Worm (Caenorhabditis elegans): ENCODE results near the gene srx-65.

Gene srx-65

DNA sequence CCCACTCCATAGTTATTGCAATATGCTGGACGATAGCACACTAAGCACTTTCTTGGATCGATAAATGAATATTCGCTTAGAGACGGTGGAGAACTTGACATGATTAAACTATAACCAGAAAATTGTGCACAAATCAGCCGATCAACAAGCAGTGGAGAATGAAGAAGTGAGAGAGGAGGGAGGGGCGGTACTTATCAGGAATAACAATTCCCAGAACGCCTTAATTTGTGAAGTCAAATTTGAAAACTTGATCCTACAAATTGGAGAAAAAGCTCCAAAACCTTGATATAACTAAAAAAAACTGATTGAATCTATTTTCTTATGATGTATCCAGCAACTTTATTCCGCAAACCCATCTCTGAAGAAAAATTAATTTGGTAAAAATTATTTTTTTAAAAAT is 43.5 kb upstream of the srx-65 start, which contains the start of gene nhr-159 (continued):
- TF ChIP-seq ceh-20 (GFP tag; IDR thresholded peaks at IDR 0.05) (no peak), unc-62 (GFP tag; optimal IDR thresholded peaks at IDR 0.05 in 1 of 2) (no peak), unc-62 (tag; optimal IDR thresholded peaks at IDR 0.05) (no peak)

DNA sequence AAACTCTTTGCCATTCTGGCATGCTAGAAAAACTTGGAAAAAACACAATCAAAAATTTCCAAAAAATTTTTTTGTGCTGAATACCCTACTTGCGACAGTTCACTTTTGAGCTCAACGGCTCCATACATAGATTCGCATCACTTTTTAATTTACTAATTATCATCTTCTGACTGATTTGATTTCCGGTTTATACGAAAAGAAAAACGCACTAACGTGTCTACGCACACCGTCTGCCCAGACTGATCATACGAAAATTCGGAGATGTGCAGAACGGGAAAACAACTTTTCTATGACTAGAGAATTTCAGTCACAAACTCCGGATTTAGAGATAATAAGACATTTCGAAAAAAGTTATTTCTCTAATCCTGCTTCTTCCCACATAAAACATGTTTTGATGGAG is 37.2 kb upstream of the srx-65 start:
- peak; percentile 90 for TF ChIP-seq aha-1 (tag)
- TF ChIP-seq F26F4.8 (GFP tag; conservative IDR thresholded peaks at IDR 0.05) = no peak
- no peak for TF ChIP-seq Y48G9A.11 (GFP tag; IDR thresholded peaks at IDR 0.05)

DNA sequence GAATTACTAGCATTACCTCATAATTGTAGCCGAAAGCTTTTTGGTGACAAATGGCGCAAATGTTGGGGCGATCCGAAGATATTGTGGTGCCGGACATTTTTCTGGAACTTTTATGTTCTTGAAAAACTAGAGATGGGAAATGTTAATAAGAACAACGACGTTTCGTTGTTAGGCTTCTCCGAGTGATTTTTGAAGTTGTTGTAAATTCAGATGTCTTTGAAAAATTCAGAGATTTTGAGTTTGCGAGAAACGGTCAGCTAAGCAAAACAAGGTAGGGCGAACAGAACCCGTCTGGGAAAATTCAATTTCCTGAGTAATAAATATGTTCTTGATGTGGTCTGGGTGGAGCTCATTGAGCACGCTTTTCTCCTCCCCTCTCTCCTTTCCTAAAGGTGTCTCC is 35.6 kb upstream of the srx-65 start, which contains the start of gene nhr-124:
Gene nhr-124, minus strand, starts transcription at position 101 of the 400 bp plus-strand sequence.
- TF ChIP-seq ceh-20 (GFP tag; IDR thresholded peaks at IDR 0.05) (no peak), ZK337.2 (GFP tag; IDR thresholded peaks at IDR 0.05) (no peak), daf-12 (tag; optimal IDR thresholded peaks at IDR 0.05) (no peak), ztf-11 (tag; optimal IDR thresholded peaks at IDR 0.05) (no peak), jun-1 (tag; optimal IDR thresholded peaks at IDR 0.05) (no peak), Y105C5A.15 (GFP tag; IDR thresholded peaks at IDR 0.05) (no peak), arid-1 (GFP tag; conservative IDR thresholded peaks at IDR 0.05) (no peak), nhr-11 (tag; optimal IDR thresholded peaks at IDR 0.05) (no peak), fkh-10 (GFP tag; optimal IDR thresholded peaks at IDR 0.05) (no peak), fos-1 (tag; optimal IDR thresholded peaks at IDR 0.05) (no peak), rbr-2 (tag; optimal IDR thresholded peaks at IDR 0.05) (no peak), tra-1 (GFP tag; IDR thresholded peaks at IDR 0.05) (no peak), attf-4 (tag; optimal IDR thresholded peaks at IDR 0.05) (no peak), ceh-82 (tag; optimal IDR thresholded peaks at IDR 0.05) (no peak), daf-19 (GFP tag; conservative IDR thresholded peaks at IDR 0.05) (no peak), madf-9 (GFP tag; conservative IDR thresholded peaks at IDR 0.05) (no peak), R02D3.7 (tag; optimal IDR thresholded peaks at IDR 0.05) (no peak)

DNA sequence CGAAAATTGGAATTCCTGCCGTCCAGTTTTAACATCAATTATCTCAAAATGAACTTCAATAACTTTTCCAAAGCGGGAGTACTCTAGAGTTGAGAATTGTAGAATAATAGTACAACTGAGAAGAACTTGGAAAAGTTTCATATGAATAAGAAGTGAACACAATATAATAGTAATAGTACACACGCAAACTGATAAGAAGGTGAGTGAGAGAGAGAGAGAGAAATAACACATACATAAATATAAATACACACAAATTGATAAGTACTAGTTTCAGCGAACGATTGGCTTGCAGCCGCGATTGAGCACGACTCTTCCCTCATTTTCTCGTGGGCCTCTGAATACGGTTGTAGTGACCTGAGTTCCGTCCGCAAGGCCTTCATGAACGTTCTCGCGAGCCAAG is 32.6 kb upstream of the srx-65 start, which contains the start of gene C17E7.13:
Gene C17E7.13, minus strand, starts transcription at position 176 of the 400 bp plus-strand sequence.
- TF ChIP-seq nhr-28 (tag; optimal IDR thresholded peaks at IDR 0.05) (peak; percentile 39), daf-16 (GFP tag; optimal IDR thresholded peaks at IDR 0.05) (no peak), daf-16 (tag; optimal IDR thresholded peaks at IDR 0.05) (peak; percentile 49), F10B5.3 (tag; optimal IDR thresholded peaks at IDR 0.05) (no peak), set-16 (GFP tag; IDR thresholded peaks at IDR 0.05) (no peak), Y75B8A.6 (GFP tag; IDR thresholded peaks at IDR 0.05) (no peak), pqm-1 (tag; optimal IDR thresholded peaks at IDR 0.05) (peak; percentile 61), saeg-2 (GFP tag; IDR thresholded peaks at IDR 0.05) (no peak)

DNA sequence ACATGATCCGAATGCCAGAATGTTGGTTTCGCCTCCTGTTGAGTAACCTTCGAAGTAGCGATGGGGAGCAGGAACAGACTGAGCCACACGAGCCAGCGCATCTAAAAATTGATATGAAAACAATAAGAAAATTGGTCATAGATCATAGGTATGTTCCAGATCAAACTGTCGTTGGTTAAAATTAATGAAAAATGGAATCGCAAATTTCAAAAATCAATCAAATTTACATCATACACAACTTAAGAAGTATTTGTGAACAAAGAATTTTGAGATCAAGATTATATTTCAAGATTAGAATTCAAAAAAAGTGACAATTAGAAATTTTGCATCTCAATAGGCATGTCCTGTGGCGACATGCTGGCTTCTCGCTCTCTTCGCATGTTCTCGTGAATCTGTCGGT is 31.0 kb upstream of the srx-65 start, which contains the start of gene C17E7.9:
Gene C17E7.9, minus strand, starts transcription at position 101 of the 400 bp plus-strand sequence.
- TF ChIP-seq zip-11 (GFP tag; IDR thresholded peaks at IDR 0.05) = no peak
- TF ChIP-seq arid-1 (GFP tag; conservative IDR thresholded peaks at IDR 0.05) = no peak
- TF ChIP-seq zfp-2 (tag; optimal IDR thresholded peaks at IDR 0.05) = no peak
- no peak for TF ChIP-seq ZK337.2 (GFP tag; IDR thresholded peaks at IDR 0.05)
- no peak for TF ChIP-seq snpc-4 (tag; optimal IDR thresholded peaks at IDR 0.05)
- TF ChIP-seq unc-130 (GFP tag; optimal IDR thresholded peaks at IDR 0.05) = no peak
- no peak for TF ChIP-seq F26F4.8 (GFP tag; conservative IDR thresholded peaks at IDR 0.05)
- TF ChIP-seq hlh-30 (tag; optimal IDR thresholded peaks at IDR 0.05; ENCODE audit: insufficient read depth) = no peak
- TF ChIP-seq Y105C5A.15 (GFP tag; IDR thresholded peaks at IDR 0.05) = no peak
- TF ChIP-seq mes-2 (tag; optimal IDR thresholded peaks at IDR 0.05; ENCODE audit: poor library complexity, severe bottlenecking) = no peak
- no peak for TF ChIP-seq snpc-1.2 (GFP tag; IDR thresholded peaks at IDR 0.05)
- TF ChIP-seq ces-1 (GFP tag; optimal IDR thresholded peaks at IDR 0.05) = no peak
- no peak for TF ChIP-seq ceh-32 (tag; optimal IDR thresholded peaks at IDR 0.05; ENCODE audit: poor library complexity)
